Fruit fly (Drosophila melanogaster) whole organism, adult: Measurements from ENCODE around the gene CG5910.
A peak's percentile ranks its signal among the peaks of the same experiment; 100 is the strongest.

Experiments used
- CG11617 ChIP-seq: fragments of 200-800 bp; sonication (Bioruptor generic); optimal IDR thresholded peaks from 2 replicates; lab custom pipeline; 2017; ENCODE audit warnings: mild to moderate bottlenecking, missing biosample characterization, missing genetic modification reagents, missing genetic modification characterization
- CG12768 ChIP-seq: fragments of 200-800 bp; sonication (Bioruptor generic); optimal IDR thresholded peaks from 2 replicates; lab custom pipeline; 2017; ENCODE audit warnings: missing biosample characterization, missing genetic modification characterization, mild to moderate bottlenecking, moderate library complexity, missing genetic modification reagents
- CG14711 ChIP-seq: fragments of 200-800 bp; sonication (Bioruptor generic); optimal IDR thresholded peaks from 2 replicates; lab custom pipeline; 2018; ENCODE audit warnings: missing biosample characterization, mild to moderate bottlenecking, missing genetic modification characterization, moderate library complexity
- CG1620 ChIP-seq: fragments of 200-800 bp; sonication (Bioruptor generic); optimal IDR thresholded peaks from 2 replicates; lab custom pipeline; 2016; ENCODE audit warnings: missing biosample characterization, missing genetic modification characterization
- CG33017 ChIP-seq: fragments of 200-800 bp; sonication (Bioruptor generic); optimal IDR thresholded peaks from 2 replicates; lab custom pipeline; 2018; ENCODE audit warnings: missing biosample characterization, mild to moderate bottlenecking, missing genetic modification characterization, moderate library complexity
- CG5204 ChIP-seq: fragments of 200-800 bp; sonication (Bioruptor generic); optimal IDR thresholded peaks from 2 replicates; lab custom pipeline; 2016; ENCODE audit warnings: missing biosample characterization, missing genetic modification characterization
- CG7045 ChIP-seq: fragments of 200-800 bp; sonication (Bioruptor generic); optimal IDR thresholded peaks from 2 replicates; lab custom pipeline; 2017; ENCODE audit warnings: missing biosample characterization, mild to moderate bottlenecking, missing genetic modification characterization
- CG7101 ChIP-seq: fragments of 200-800 bp; sonication (Bioruptor generic); optimal IDR thresholded peaks from 2 replicates; lab custom pipeline; 2018; ENCODE audit warnings: missing biosample characterization, mild to moderate bottlenecking, missing genetic modification characterization, moderate library complexity
- Clk ChIP-seq: fragments of 200-800 bp; sonication (Bioruptor generic); optimal IDR thresholded peaks from 2 replicates; lab custom pipeline; 2017; ENCODE audit warnings: missing biosample characterization, missing genetic modification characterization
- Crg-1 ChIP-seq: fragments of 200-800 bp; sonication (Bioruptor generic); optimal IDR thresholded peaks from 2 replicates; lab custom pipeline; 2016; ENCODE audit warnings: missing biosample characterization, missing genetic modification characterization
- Hr96 ChIP-seq: fragments of 200-800 bp; sonication (Bioruptor generic); optimal IDR thresholded peaks from 2 replicates; lab custom pipeline; 2016; ENCODE audit warnings: missing biosample characterization, missing genetic modification characterization
- Mnt ChIP-seq: fragments of 200-800 bp; sonication (Bioruptor generic); optimal IDR thresholded peaks from 2 replicates; lab custom pipeline; 2016; ENCODE audit warnings: missing biosample characterization, mild to moderate bottlenecking, missing genetic modification characterization
- bab1 ChIP-seq: fragments of 200-800 bp; sonication (Bioruptor generic); optimal IDR thresholded peaks from 3 replicates; lab custom pipeline; 2019; ENCODE audit warnings: missing biosample characterization, mild to moderate bottlenecking, missing genetic modification characterization, moderate library complexity
- cic ChIP-seq: fragments of 200-800 bp; sonication (Bioruptor generic); optimal IDR thresholded peaks from 2 replicates; lab custom pipeline; 2017; ENCODE audit warnings: missing biosample characterization, mild to moderate bottlenecking, missing genetic modification characterization, moderate library complexity
- cnc ChIP-seq, 2 experiments: fragments of >200 bp; optimal IDR thresholded peaks; 2 replicates each; lab custom pipeline; 2017
- kay ChIP-seq: fragments of 200-800 bp; sonication (Bioruptor generic); peaks from one replicate; lab custom pipeline; 2016; ENCODE audit warnings: missing biosample characterization, missing genetic modification characterization, borderline replicate concordance
- ovo ChIP-seq: fragments of 200-800 bp; sonication (Bioruptor generic); optimal IDR thresholded peaks from 2 replicates; lab custom pipeline; 2016; ENCODE audit warnings: missing biosample characterization, missing genetic modification characterization
- pad ChIP-seq: fragments of 200-800 bp; sonication (Bioruptor generic); optimal IDR thresholded peaks from 3 replicates; lab custom pipeline; 2017; ENCODE audit warnings: missing biosample characterization, missing genetic modification characterization, mild to moderate bottlenecking, moderate library complexity, missing genetic modification reagents
- tj ChIP-seq: fragments of 200-800 bp; sonication (Bioruptor generic); optimal IDR thresholded peaks from 3 replicates; lab custom pipeline; 2017; ENCODE audit warnings: missing biosample characterization, mild to moderate bottlenecking, missing genetic modification characterization, moderate library complexity
- toe ChIP-seq: fragments of 200-800 bp; sonication (Bioruptor generic); optimal IDR thresholded peaks from 2 replicates; lab custom pipeline; 2016; ENCODE audit warnings: missing biosample characterization, missing genetic modification characterization

Gene CG5910

dm6 chr3L:20441632-20442469, at the start of gene CG5910:
CG5910 (plus strand) TSS chr3L:20442419.
- TF ChIP-seq tj (GFP tag; lab: Kevin White, UChicago) = no peak
- TF ChIP-seq ovo = no peak
- no peak for TF ChIP-seq bab1 (GFP tag; lab: Kevin White, UChicago)
- peak; percentile 7 for TF ChIP-seq CG7045 (GFP tag; lab: Kevin White, UChicago)
- no peak for TF ChIP-seq Clk (GFP tag; lab: Kevin White, UChicago)
- TF ChIP-seq CG14711 (tag; lab: Kevin White, UChicago) = peak; percentile 18

dm6 chr3L:20393357-20393756, 48.9 kb upstream of the CG5910 start, which contains the start of gene CG33969:
CG33969 (minus strand) TSS chr3L:20393553.
- TF ChIP-seq bab1 (GFP tag; lab: Kevin White, UChicago) = peak; percentile 36
- no peak for TF ChIP-seq cnc (optimal IDR thresholded peaks at IDR 0.05; lab: Kevin White, UChicago)
- no peak for TF ChIP-seq toe (GFP tag; lab: Kevin White, UChicago)
- TF ChIP-seq CG14711 (tag; lab: Kevin White, UChicago) = no peak
- TF ChIP-seq cic (GFP tag; lab: Kevin White, UChicago) = no peak
- peak; percentile 22 for TF ChIP-seq CG7101 (tag; lab: Kevin White, UChicago)
- no peak for TF ChIP-seq Hr96
- peak; percentile 5 for TF ChIP-seq CG1620 (GFP tag; lab: Kevin White, UChicago)
- no peak for TF ChIP-seq ovo
- no peak for TF ChIP-seq CG11617 (GFP tag; lab: Kevin White, UChicago)
- peak; percentile 29 for TF ChIP-seq pad (GFP tag; lab: Kevin White, UChicago)
- peak; percentile 49 for TF ChIP-seq kay
- TF ChIP-seq CG12768 (GFP tag; lab: Kevin White, UChicago) = no peak
- TF ChIP-seq CG7045 (GFP tag; lab: Kevin White, UChicago) = no peak
- peak; percentile 2 for TF ChIP-seq tj (GFP tag; lab: Kevin White, UChicago)
- TF ChIP-seq CG5204 (GFP tag; lab: Kevin White, UChicago) = no peak
- TF ChIP-seq Clk (GFP tag; lab: Kevin White, UChicago) = no peak
- no peak for TF ChIP-seq CG33017 (tag; lab: Kevin White, UChicago)
- TF ChIP-seq Mnt (GFP tag; lab: Kevin White, UChicago) = no peak
- peak; percentile 18 for TF ChIP-seq Crg-1

DNA sequence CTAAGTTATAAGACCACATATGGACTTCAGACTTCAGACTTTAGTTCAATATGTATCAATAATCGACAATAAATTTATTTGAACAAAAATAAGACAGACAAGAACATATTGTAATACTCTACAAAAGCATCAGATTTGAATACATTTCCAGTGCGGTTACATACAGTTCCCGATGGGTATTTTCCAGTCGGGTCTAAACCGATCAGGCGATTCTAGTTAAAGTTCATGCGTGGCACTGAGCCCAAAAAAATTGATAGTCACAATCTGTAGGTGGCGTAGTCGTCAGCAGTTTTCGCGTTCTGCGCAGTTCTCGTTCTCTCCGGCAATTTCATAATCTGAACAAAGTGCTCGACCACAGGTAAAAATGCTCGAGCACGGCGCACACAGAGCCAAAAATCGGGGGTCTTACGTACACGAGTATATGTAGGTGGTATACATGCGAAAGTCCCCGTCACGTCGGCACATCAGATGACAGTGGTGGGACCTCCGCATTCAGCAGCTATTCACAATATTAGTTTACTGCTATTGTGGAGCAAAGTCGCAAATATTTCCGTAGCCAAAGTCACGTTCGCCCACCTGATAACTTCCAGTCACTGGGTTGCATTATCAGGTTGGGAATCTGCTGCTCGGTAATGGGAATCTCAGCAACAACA, 46.8 kb upstream of the CG5910 start:
- TF ChIP-seq cic (GFP tag; lab: Kevin White, UChicago) (peak; percentile 94), CG11617 (GFP tag; lab: Kevin White, UChicago) (peak; percentile 55), toe (GFP tag; lab: Kevin White, UChicago) (no peak), CG12768 (GFP tag; lab: Kevin White, UChicago) (peak; percentile 93), Clk (GFP tag; lab: Kevin White, UChicago) (peak; percentile 46), cnc (optimal IDR thresholded peaks at IDR 0.05; lab: Kevin White, UChicago) (peak in 1 of 2 experiments; percentile 29), bab1 (GFP tag; lab: Kevin White, UChicago) (peak; percentile 66), pad (GFP tag; lab: Kevin White, UChicago) (peak; percentile 50), CG1620 (GFP tag; lab: Kevin White, UChicago) (no peak), tj (GFP tag; lab: Kevin White, UChicago) (peak; percentile 95), CG33017 (tag; lab: Kevin White, UChicago) (peak; percentile 60), CG14711 (tag; lab: Kevin White, UChicago) (no peak), CG7101 (tag; lab: Kevin White, UChicago) (peak; percentile 66), Hr96 (peak; percentile 18), Mnt (GFP tag; lab: Kevin White, UChicago) (peak; percentile 72), kay (peak; percentile 52), CG5204 (GFP tag; lab: Kevin White, UChicago) (peak; percentile 38), CG7045 (GFP tag; lab: Kevin White, UChicago) (peak; percentile 30), Crg-1 (no peak), ovo (no peak)

- TF ChIP-seq toe (GFP tag; lab: Kevin White, UChicago) = no peak
- TF ChIP-seq kay = peak; percentile 95
Observed at dm6 chr3L:20396047-20396446, 46.2 kb upstream of the CG5910 start.

DNA sequence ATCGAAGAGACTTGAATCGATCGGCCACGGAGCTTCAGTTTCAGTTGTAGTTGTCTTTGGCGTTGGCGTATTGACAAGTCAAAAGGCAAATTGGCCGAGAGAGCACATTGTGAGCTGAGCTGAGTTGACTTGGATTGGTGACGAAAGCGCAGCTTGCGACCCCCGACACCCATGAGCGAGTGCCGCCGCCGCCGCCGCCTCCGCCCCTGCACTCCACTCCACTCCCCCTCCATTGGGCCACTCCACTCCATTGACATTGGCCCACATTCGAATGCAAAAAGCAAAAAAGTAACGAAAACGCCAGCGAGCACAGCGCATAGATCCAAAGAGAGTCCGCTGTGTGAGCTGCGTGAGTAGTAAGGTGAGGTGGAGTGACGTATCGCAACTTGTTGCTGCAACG, 44.4 kb upstream of the CG5910 start:
- TF ChIP-seq Mnt (GFP tag; lab: Kevin White, UChicago) (no peak), tj (GFP tag; lab: Kevin White, UChicago) (peak; percentile 43)
